Worm (Caenorhabditis elegans) whole organism, midembryonic: ENCODE data around the gene Y43F8C.15.

Experiments used
- T22C8.4 ChIP-seq: fragments of 200-800 bp; sonication (Bioruptor generic); IDR thresholded peaks from 2 replicates; pipeline ENCODE4 v1.3.6; 2022; ENCODE audit warnings: missing genetic modification characterization, missing compliant biosample characterization
- cog-1 ChIP-seq: sonication (generic microtip); optimal IDR thresholded peaks from 2 replicates; lab custom pipeline; 2016; ENCODE audit warnings: missing genetic modification characterization, missing compliant biosample characterization
- flt-1 ChIP-seq: fragments of 200-800 bp; sonication (Bioruptor generic); IDR thresholded peaks from 2 replicates; pipeline ENCODE4 v1.3.6; 2022; ENCODE audit warnings: missing genetic modification characterization, missing compliant biosample characterization
- klf-2 ChIP-seq: fragments of 200-800 bp; sonication (Bioruptor generic); conservative IDR thresholded peaks from 2 replicates; pipeline ENCODE4 v1.3.6; 2022; ENCODE audit warnings: missing genetic modification reagents, missing genetic modification characterization, missing compliant biosample characterization
- med-1 ChIP-seq: sonication (generic microtip); optimal IDR thresholded peaks from 2 replicates; lab custom pipeline; 2017; ENCODE audit warnings: missing genetic modification characterization, mild to moderate bottlenecking, missing compliant biosample characterization, antibody characterized with exemption, missing genetic modification reagents; ENCODE audit not compliant: insufficient read depth
- ref-1 ChIP-seq: fragments of 200-800 bp; sonication (Bioruptor generic); conservative IDR thresholded peaks from 2 replicates; pipeline ENCODE4 v1.3.6; 2022; ENCODE audit warnings: missing genetic modification reagents, missing genetic modification characterization, missing compliant biosample characterization
- tab-1 ChIP-seq: fragments of 200-800 bp; sonication (Bioruptor generic); IDR thresholded peaks from 2 replicates; pipeline ENCODE4 v1.3.6; 2022; ENCODE audit warnings: missing genetic modification characterization, missing compliant biosample characterization
- ztf-23 ChIP-seq: fragments of 200-800 bp; sonication (Bioruptor generic); IDR thresholded peaks from 2 replicates; pipeline ENCODE4 v1.3.6; 2022; ENCODE audit warnings: missing genetic modification reagents, missing genetic modification characterization, missing compliant biosample characterization
- ztf-29 ChIP-seq: fragments of 200-800 bp; sonication (Bioruptor generic); IDR thresholded peaks from 2 replicates; pipeline ENCODE4 v1.3.6; 2022; ENCODE audit warnings: missing genetic modification reagents, missing genetic modification characterization, missing compliant biosample characterization

Gene Y43F8C.15

DNA sequence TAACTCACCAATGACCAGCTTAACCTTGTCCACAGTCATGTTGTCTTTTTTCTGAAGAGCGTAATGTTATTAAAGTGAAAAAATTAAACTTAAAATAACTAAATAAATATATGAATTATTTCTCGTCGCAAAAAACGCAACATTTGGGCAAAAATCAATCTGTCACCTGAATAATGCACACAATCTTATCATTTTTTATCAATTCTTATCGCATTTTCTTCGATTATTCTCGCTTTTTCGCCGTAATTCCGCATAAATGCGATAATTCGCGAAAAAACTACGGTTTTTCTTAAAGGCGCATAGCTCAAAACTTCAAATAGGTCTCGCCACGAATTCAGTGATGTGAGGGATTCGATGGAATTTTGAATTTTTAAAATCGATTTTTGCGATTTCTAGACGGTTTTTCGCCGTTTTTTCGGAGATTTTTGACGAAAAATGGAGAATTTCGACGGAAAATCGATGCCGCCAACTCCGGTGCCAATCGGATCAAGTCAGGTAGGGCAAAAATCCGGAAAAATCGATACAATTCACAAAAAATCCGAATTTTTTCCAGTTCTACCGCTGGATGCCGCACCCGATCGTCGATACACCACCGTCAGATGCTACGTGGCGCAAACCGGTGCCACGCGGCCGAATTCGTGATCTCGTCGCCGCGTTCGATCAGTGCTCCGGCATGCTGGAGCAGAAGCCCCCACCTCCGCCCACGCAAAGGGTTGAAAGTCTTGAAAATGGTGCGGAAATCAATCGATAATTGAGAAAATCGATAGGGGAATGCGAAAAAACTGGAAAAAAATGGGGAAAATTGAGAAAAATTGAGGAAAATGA lies 12.9 kb downstream of the Y43F8C.15 start, which contains the start of the genes Y43F8C.13 and ani-3:
Gene Y43F8C.13 (minus strand): TSS at position 51 of the 825 bp plus-strand sequence.
Gene ani-3 (plus strand): TSS at position 385 of the 825 bp plus-strand sequence.
- no peak for TF ChIP-seq ztf-23 (GFP tag; lab: Robert Waterston, UW)
- TF ChIP-seq T22C8.4 (GFP tag; lab: Robert Waterston, UW) = peak; percentile 46; the same call in 1 of the 2 replicates

DNA sequence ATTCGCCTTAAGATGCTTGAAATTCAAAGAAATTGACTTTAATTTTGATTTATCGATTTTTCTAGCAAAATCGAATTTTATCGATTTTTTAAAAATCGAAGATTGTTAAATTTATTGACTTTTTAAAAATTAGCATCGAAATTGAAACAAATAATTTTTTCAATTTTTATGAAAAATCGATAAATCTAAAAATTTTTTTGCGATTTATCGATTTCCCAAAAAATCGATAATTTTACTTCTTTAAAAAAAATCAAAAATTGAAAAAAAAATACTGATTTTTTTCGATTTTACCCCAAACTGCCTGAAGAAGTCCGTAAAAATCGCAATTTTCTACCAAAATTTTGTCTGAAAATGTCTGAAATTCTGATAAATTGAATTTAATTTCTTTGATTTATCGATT lies 18.5 kb downstream of the Y43F8C.15 start:
- TF ChIP-seq T22C8.4 (GFP tag; lab: Robert Waterston, UW) (peak; percentile 55), med-1 (no peak)

DNA sequence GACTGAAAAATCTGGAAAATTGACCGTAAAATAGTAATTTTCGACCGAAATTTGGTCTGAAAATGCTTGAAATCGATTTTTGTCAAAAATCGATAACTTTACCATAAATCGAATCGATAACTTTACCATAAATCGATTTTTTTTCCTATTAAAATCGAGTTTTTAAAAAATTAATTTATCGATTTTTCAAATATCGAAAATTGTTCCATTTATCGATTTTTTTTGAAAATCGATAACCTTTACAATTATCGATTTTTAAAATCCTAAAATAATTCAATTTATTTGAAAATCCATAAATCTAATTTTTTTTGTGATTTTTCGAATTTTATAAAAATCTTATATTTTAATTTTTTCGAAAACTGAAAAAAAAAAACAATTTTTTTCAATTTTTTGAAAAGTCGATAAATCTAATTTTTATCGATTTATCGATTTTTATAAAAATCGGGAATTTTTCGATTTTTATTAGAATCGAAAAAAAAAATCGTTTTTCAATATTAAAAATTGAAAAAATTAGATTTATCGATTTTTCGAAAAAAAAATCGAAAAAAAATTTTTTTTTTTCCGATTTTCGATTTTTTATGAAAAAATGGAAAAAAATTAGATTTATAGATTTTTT lies 19.0 kb downstream of the Y43F8C.15 start:
- TF ChIP-seq klf-2 (GFP tag; lab: Robert Waterston, UW) (no peak), ref-1 (GFP tag; lab: Robert Waterston, UW) (no peak), cog-1 (tag; lab: Kevin White, UChicago) (no peak), T22C8.4 (GFP tag; lab: Robert Waterston, UW) (peak; percentile 76), flt-1 (no peak), ztf-29 (GFP tag; lab: Robert Waterston, UW) (no peak), med-1 (no peak), tab-1 (GFP tag; lab: Robert Waterston, UW) (no peak)

DNA sequence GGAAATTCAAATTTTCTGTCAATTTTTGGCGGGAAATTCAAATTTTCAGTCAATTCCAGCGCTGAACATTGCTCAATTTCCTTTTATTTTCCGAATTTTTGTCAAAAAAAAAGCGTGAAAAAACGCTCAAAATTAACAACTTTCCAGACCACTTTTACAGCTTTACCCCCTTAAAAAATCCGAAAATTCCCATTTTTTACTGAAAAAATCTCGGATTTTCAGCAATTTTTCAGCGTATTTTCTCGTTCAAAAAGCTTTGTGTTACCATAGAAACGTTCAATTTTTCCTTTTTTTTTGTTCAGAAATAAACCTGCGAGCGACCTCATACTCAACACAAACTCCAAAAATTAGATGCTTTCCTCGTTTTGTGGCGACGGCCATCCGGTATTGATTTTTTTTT lies 35.9 kb downstream of the Y43F8C.15 start, which contains the start of gene mrp-7:
Gene mrp-7 (plus strand): TSS at position 301 of the 400 bp plus-strand sequence.
- TF ChIP-seq ztf-23 (GFP tag; lab: Robert Waterston, UW) = no peak
- no peak for TF ChIP-seq klf-2 (GFP tag; lab: Robert Waterston, UW)
- TF ChIP-seq ztf-29 (GFP tag; lab: Robert Waterston, UW) = no peak
- TF ChIP-seq med-1 = no peak
- TF ChIP-seq T22C8.4 (GFP tag; lab: Robert Waterston, UW) = no peak
- TF ChIP-seq cog-1 (tag; lab: Kevin White, UChicago) = no peak
- no peak for TF ChIP-seq tab-1 (GFP tag; lab: Robert Waterston, UW)
- no peak for TF ChIP-seq ref-1 (GFP tag; lab: Robert Waterston, UW)
- TF ChIP-seq flt-1 = no peak

DNA sequence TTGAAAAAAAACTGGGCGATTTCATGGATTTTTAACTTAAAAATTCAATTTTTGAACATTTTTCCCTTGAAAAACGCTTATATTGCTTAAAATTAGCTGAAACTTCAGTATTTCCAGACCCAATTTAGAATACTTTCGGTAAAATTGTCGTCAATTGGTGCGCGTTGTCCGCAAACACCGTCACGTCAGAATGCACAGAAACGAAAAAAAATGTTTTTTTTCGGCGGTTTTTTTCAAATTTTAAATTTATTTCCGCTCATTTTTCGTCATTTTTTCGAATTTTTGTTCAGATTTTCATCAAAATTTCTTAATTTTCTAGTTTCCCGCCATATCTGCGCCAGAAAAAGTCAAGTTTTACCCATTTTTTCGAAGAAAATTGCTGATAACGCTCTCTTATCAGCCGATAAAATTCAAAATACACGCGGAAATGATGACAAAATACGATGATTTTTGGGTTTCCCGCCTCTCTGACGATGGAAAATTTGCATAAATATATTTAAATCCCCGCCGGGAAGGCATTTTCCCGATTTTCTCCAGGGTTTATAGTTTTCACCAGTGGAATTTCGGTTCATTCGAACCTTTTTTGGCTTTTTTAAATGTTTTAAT lies 37.0 kb downstream of the Y43F8C.15 start:
- TF ChIP-seq ztf-29 (GFP tag; lab: Robert Waterston, UW) = no peak
- TF ChIP-seq med-1 = no peak
- TF ChIP-seq klf-2 (GFP tag; lab: Robert Waterston, UW) = no peak
- no peak for TF ChIP-seq ref-1 (GFP tag; lab: Robert Waterston, UW)
- TF ChIP-seq cog-1 (tag; lab: Kevin White, UChicago) = no peak
- no peak for TF ChIP-seq ztf-23 (GFP tag; lab: Robert Waterston, UW)
- TF ChIP-seq flt-1 = no peak
- TF ChIP-seq tab-1 (GFP tag; lab: Robert Waterston, UW) = no peak
- no peak for TF ChIP-seq T22C8.4 (GFP tag; lab: Robert Waterston, UW)

DNA sequence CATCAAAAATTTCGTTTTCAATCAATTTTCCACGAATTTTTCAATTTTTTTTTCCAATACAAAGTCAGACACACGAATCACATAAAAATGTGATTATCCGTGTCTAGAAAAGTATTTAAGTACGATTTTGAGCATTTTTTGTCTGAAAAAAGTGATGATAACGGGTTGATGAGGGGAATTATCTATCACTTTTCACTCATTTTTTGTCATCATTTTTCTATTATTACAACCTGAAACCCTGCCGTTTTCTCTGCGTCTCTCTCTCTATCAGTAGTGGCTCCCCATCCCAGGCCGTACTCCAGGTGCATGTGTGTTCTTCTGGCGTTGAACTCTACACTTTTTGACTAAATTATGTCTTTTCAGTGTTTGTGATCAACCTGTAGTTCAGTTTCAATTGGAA lies 38.1 kb downstream of the Y43F8C.15 start:
- TF ChIP-seq ztf-23 (GFP tag; lab: Robert Waterston, UW) (no peak), med-1 (no peak), tab-1 (GFP tag; lab: Robert Waterston, UW) (no peak), flt-1 (no peak), ref-1 (GFP tag; lab: Robert Waterston, UW) (no peak), cog-1 (tag; lab: Kevin White, UChicago) (no peak), T22C8.4 (GFP tag; lab: Robert Waterston, UW) (no peak), ztf-29 (GFP tag; lab: Robert Waterston, UW) (no peak), klf-2 (GFP tag; lab: Robert Waterston, UW) (no peak)

DNA sequence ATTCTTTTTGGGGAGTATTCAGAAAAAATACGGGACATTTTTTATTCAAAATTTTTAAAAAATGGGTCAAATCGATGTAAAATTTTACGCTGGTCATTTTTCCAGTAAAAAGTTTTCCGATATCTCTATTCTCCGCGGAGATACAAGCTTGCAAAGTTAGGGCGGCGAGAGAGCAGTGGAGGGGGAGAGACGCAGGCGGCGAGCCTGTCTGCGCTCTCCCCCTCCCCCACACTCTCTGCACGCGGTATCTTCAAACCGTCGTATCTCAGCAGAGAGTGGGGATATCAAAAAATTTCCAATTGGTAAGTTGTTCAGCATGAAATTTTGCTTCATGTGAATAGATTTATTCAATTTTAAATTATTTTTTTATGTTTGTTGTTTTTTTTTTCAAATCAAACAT lies 38.6 kb downstream of the Y43F8C.15 start:
- TF ChIP-seq T22C8.4 (GFP tag; lab: Robert Waterston, UW) (no peak), tab-1 (GFP tag; lab: Robert Waterston, UW) (no peak), flt-1 (no peak), ztf-23 (GFP tag; lab: Robert Waterston, UW) (no peak), ztf-29 (GFP tag; lab: Robert Waterston, UW) (no peak), ref-1 (GFP tag; lab: Robert Waterston, UW) (no peak), med-1 (no peak)

DNA sequence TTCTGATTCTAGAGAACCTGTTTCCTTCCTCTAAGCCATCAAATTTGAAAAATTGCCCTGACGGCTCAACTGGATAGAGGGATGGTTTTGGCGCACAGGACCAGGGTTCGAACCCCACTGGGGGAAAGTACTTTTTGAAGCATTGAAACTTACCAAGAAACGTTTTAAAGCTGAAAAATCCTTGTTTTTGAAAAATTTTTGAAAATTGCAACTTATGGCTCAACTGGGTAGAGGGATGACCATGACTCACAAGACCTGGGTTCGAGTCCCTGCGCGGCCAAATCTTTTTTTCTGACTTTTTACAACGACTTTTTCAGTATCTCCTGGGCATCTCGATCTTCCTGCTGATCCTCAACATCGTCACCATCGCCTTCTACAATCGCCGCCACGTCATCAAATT lies 39.5 kb downstream of the Y43F8C.15 start:
- TF ChIP-seq tab-1 (GFP tag; lab: Robert Waterston, UW) (no peak), ztf-23 (GFP tag; lab: Robert Waterston, UW) (no peak), ztf-29 (GFP tag; lab: Robert Waterston, UW) (no peak)

DNA sequence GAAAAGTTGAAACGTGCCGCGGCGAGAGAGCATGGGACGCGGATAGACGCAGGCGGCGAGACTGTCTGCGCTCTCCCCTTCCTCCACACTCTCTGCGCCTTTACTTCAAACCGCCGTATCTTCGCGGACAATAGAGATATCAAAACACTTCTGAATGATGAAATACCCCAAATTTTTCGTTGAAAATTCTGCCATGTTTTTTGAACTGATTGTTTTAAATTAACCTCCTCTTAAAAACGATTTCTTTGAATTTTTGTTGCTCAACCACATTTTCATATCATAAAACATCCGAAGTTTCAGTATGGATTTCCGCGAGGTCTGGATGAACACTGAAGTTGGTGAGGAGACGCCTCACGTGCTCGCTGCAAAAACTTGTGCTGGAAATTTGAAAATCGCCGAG lies 40.5 kb downstream of the Y43F8C.15 start, which contains the start of gene Y43F8C.11:
Gene Y43F8C.11 (plus strand): TSS at position 301 of the 400 bp plus-strand sequence.
- TF ChIP-seq ztf-23 (GFP tag; lab: Robert Waterston, UW) = no peak
- TF ChIP-seq klf-2 (GFP tag; lab: Robert Waterston, UW) = no peak
- no peak for TF ChIP-seq med-1
- no peak for TF ChIP-seq tab-1 (GFP tag; lab: Robert Waterston, UW)

DNA sequence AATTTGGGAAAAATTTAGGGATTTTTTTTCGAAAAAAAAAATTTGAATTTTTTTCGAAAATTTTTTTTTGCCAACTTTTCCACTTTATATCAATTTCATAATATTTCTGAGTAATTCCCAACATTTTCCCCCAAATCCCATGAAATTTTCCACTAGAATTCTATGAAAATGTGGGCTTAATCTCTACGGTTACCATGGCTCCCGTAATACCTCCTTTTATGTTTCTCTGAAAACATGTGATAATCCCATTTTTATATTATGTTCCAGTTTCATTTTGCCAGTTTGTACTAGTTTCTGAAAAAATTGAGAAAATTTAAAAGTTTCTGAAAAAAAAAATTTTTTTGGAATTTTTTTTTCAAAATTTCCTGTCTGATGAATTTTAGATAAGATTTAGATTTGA lies 42.2 kb downstream of the Y43F8C.15 start:
- TF ChIP-seq T22C8.4 (GFP tag; lab: Robert Waterston, UW) (no peak), med-1 (no peak), klf-2 (GFP tag; lab: Robert Waterston, UW) (no peak), ztf-29 (GFP tag; lab: Robert Waterston, UW) (no peak)
